Worm (Caenorhabditis elegans): ENCODE measurements around the gene hpo-31.

The hpo-31 gene

ce11 chrV:13845136-13845535, 22.3 kb downstream of the hpo-31 start, which contains the start of gene srx-131:
srx-131 (plus strand) TSS chrV:13845436.
- TF ChIP-seq dao-5 (tag; optimal IDR thresholded peaks at IDR 0.05): no peak
- no peak for TF ChIP-seq him-1 (tag; optimal IDR thresholded peaks at IDR 0.05)
- no peak for TF ChIP-seq W03F9.2 (tag; optimal IDR thresholded peaks at IDR 0.05)

ce11 chrV:13848379-13848778, 25.5 kb downstream of the hpo-31 start, which contains the start of gene srx-133:
srx-133 (plus strand) TSS chrV:13848679.
- no peak for TF ChIP-seq him-1 (tag; optimal IDR thresholded peaks at IDR 0.05)
- no peak for TF ChIP-seq W03F9.2 (tag; optimal IDR thresholded peaks at IDR 0.05)
- no peak for TF ChIP-seq dao-5 (tag; optimal IDR thresholded peaks at IDR 0.05)

- no peak for TF ChIP-seq him-1 (tag; optimal IDR thresholded peaks at IDR 0.05)
- TF ChIP-seq W03F9.2 (tag; optimal IDR thresholded peaks at IDR 0.05): no peak
- TF ChIP-seq dao-5 (tag; optimal IDR thresholded peaks at IDR 0.05): no peak
Observed at ce11 chrV:13850170-13850569, 27.3 kb downstream of the hpo-31 start, which contains the start of gene hpx-2. hpx-2 (plus strand) TSS chrV:13850470.

ce11 chrV:13854306-13854705, 31.5 kb downstream of the hpo-31 start, which contains the start of gene ttr-21:
ttr-21 (minus strand) TSS chrV:13854405.
- TF ChIP-seq dao-5 (tag; optimal IDR thresholded peaks at IDR 0.05) (no peak), him-1 (tag; optimal IDR thresholded peaks at IDR 0.05) (no peak), W03F9.2 (tag; optimal IDR thresholded peaks at IDR 0.05) (no peak)

ce11 chrV:13856376-13856775, 33.5 kb downstream of the hpo-31 start, which contains the start of gene srx-134:
srx-134 (minus strand) TSS chrV:13856476.
- TF ChIP-seq W03F9.2 (tag; optimal IDR thresholded peaks at IDR 0.05) (no peak), dao-5 (tag; optimal IDR thresholded peaks at IDR 0.05) (no peak), him-1 (tag; optimal IDR thresholded peaks at IDR 0.05) (no peak)

ce11 chrV:13857132-13857531, 34.3 kb downstream of the hpo-31 start, which contains the start of gene srx-136:
srx-136 (plus strand) TSS chrV:13857432.
- no peak for TF ChIP-seq W03F9.2 (tag; optimal IDR thresholded peaks at IDR 0.05)
- no peak for TF ChIP-seq dao-5 (tag; optimal IDR thresholded peaks at IDR 0.05)
- no peak for TF ChIP-seq him-1 (tag; optimal IDR thresholded peaks at IDR 0.05)

- TF ChIP-seq him-1 (tag; optimal IDR thresholded peaks at IDR 0.05): no peak
- no peak for TF ChIP-seq W03F9.2 (tag; optimal IDR thresholded peaks at IDR 0.05)
- no peak for TF ChIP-seq dao-5 (tag; optimal IDR thresholded peaks at IDR 0.05)
Observed at ce11 chrV:13858906-13859305, 36.1 kb downstream of the hpo-31 start, which contains the start of gene srx-135. srx-135 (plus strand) TSS chrV:13859206.

- TF ChIP-seq him-1 (tag; optimal IDR thresholded peaks at IDR 0.05) (no peak), W03F9.2 (tag; optimal IDR thresholded peaks at IDR 0.05) (no peak), dao-5 (tag; optimal IDR thresholded peaks at IDR 0.05) (no peak)
Observed at ce11 chrV:13862505-13862904, 39.7 kb downstream of the hpo-31 start, which contains the start of gene srx-137. srx-137 (plus strand) TSS chrV:13862805.

- TF ChIP-seq dao-5 (tag; optimal IDR thresholded peaks at IDR 0.05) (no peak), W03F9.2 (tag; optimal IDR thresholded peaks at IDR 0.05) (no peak), him-1 (tag; optimal IDR thresholded peaks at IDR 0.05) (no peak)
Observed at ce11 chrV:13863700-13864099, 40.8 kb downstream of the hpo-31 start.

ce11 chrV:13866353-13866752, 43.5 kb downstream of the hpo-31 start, which contains the start of gene nhr-175:
nhr-175 (plus strand) TSS chrV:13866691.
- TF ChIP-seq W03F9.2 (tag; optimal IDR thresholded peaks at IDR 0.05): no peak
- TF ChIP-seq dao-5 (tag; optimal IDR thresholded peaks at IDR 0.05): no peak

ce11 chrV:13869551-13869950, 46.7 kb downstream of the hpo-31 start:
- TF ChIP-seq him-1 (tag; optimal IDR thresholded peaks at IDR 0.05) (no peak), W03F9.2 (tag; optimal IDR thresholded peaks at IDR 0.05) (no peak), dao-5 (tag; optimal IDR thresholded peaks at IDR 0.05) (no peak)

ce11 chrV:13872895-13873294, 50.0 kb downstream of the hpo-31 start, which contains the start of gene cpt-5:
cpt-5 (plus strand) TSS chrV:13873195.
- TF ChIP-seq dao-5 (tag; optimal IDR thresholded peaks at IDR 0.05) (no peak), W03F9.2 (tag; optimal IDR thresholded peaks at IDR 0.05) (no peak), him-1 (tag; optimal IDR thresholded peaks at IDR 0.05) (no peak)

- TF ChIP-seq dao-5 (tag; optimal IDR thresholded peaks at IDR 0.05): no peak
- no peak for TF ChIP-seq him-1 (tag; optimal IDR thresholded peaks at IDR 0.05)
- TF ChIP-seq W03F9.2 (tag; optimal IDR thresholded peaks at IDR 0.05): no peak
Observed at ce11 chrV:13873323-13873722, 50.5 kb downstream of the hpo-31 start.
